Fruit fly (Drosophila melanogaster): Measurements from ENCODE around the gene phu.

phu gene

DNA sequence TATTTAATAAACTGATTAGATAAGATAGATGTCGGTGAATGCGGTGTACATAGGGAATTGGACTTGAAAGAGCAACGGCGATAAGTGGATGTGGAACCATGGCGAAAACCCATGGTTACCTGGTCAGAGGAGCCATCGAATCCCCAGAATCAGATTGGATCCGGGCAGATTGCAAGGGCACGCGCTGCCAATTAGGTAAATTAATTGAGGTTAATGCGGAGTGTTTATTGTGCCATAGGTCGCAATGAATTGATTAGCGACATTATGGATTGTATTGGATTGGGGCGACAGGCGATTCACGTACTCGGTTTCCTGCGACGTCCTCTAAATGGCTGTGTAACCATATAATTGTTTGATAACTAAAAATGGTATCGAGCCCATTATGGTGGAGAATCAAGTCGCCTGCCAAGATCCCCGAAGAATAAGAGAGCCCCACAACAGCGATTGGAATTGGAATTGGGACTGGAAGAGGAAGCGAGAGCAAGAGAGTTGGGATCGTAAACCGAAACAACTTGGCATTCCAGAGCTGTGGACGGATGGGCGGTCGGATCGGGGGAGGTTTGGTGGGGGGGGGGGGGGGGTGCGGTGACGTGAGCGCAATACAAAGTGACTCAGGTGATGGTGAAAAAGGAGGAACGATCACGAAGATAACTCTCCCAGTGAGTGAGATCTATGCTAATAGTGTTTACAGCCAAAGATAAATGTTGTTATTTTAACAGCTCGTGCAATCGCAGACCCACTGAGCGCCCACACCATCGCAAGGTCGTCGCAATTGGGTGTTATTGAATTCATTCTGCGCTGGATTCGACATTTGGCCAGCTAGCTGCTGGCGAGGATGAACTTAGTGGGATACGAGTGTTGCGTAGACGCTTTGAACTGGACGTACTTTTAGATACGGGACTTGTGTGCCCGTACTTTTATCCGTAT is 7.2 kb downstream of the phu start (continued):
- peak; percentile 75 for TF ChIP-seq CG12769 (tag; optimal IDR thresholded peaks at IDR 0.05)
- no peak for TF ChIP-seq wor (GFP tag; IDR thresholded peaks at IDR 0.05)
- no peak for TF ChIP-seq CG11398 (GFP tag; optimal IDR thresholded peaks at IDR 0.05)
- no peak for TF ChIP-seq CG3281 (GFP tag; optimal IDR thresholded peaks at IDR 0.05)
- no peak for TF ChIP-seq CG10462 (GFP tag; optimal IDR thresholded peaks at IDR 0.05)
- no peak for TF ChIP-seq Hmr (GFP tag; optimal IDR thresholded peaks at IDR 0.05)
- TF ChIP-seq NFAT (GFP tag; IDR thresholded peaks at IDR 0.05) = no peak
- no peak for TF ChIP-seq dimm (GFP tag; IDR thresholded peaks at IDR 0.05)
- TF ChIP-seq CG33557 (GFP tag; optimal IDR thresholded peaks at IDR 0.05) = no peak
- no peak for TF ChIP-seq tio (GFP tag; optimal IDR thresholded peaks at IDR 0.05)
- TF ChIP-seq her (GFP tag; optimal IDR thresholded peaks at IDR 0.05) = no peak
- TF ChIP-seq zen (tag; optimal IDR thresholded peaks at IDR 0.05) = no peak
- no peak for TF ChIP-seq CG14860 (GFP tag; IDR thresholded peaks at IDR 0.05; ENCODE audit: partially characterized antibody)
- no peak for TF ChIP-seq Dek (tag; optimal IDR thresholded peaks at IDR 0.05)
- no peak for TF ChIP-seq HmgZ (tag; optimal IDR thresholded peaks at IDR 0.05)
- TF ChIP-seq Meics (GFP tag; optimal IDR thresholded peaks at IDR 0.05) = no peak
- TF ChIP-seq pum (GFP tag; optimal IDR thresholded peaks at IDR 0.05) = no peak
- TF ChIP-seq bbx (GFP tag; IDR thresholded peaks at IDR 0.05; ENCODE audit: partially characterized antibody) = no peak
- TF ChIP-seq en (GFP tag; optimal IDR thresholded peaks at IDR 0.05) = no peak
- no peak for TF ChIP-seq CG4730 (GFP tag; IDR thresholded peaks at IDR 0.05)
- TF ChIP-seq CG14014 (GFP tag; IDR thresholded peaks at IDR 0.05) = no peak
- no peak for TF ChIP-seq Aef1 (GFP tag; IDR thresholded peaks at IDR 0.05)
- no peak for TF ChIP-seq Kr (GFP tag; optimal IDR thresholded peaks at IDR 0.05)
- TF ChIP-seq gfzf (GFP tag; optimal IDR thresholded peaks at IDR 0.05) = no peak
- no peak for TF ChIP-seq vnd (GFP tag; IDR thresholded peaks at IDR 0.05; ENCODE audit: partially characterized antibody)
- TF ChIP-seq sima (GFP tag; optimal IDR thresholded peaks at IDR 0.05) = no peak
- no peak for TF ChIP-seq Mes4 (GFP tag; optimal IDR thresholded peaks at IDR 0.05)
- no peak for TF ChIP-seq CG1832 (GFP tag; optimal IDR thresholded peaks at IDR 0.05)
- TF ChIP-seq Rx (GFP tag; IDR thresholded peaks at IDR 0.05) = no peak
- no peak for TF ChIP-seq Eip74EF (GFP tag; optimal IDR thresholded peaks at IDR 0.05)
- no peak for TF ChIP-seq Hsf (GFP tag; optimal IDR thresholded peaks at IDR 0.05)
- TF ChIP-seq CG4424 (GFP tag; optimal IDR thresholded peaks at IDR 0.05) = no peak
- TF ChIP-seq fru (optimal IDR thresholded peaks at IDR 0.05) = no peak
- no peak for TF ChIP-seq CG6683 (GFP tag; optimal IDR thresholded peaks at IDR 0.05)
- peak; percentile 96 for TF ChIP-seq crol (GFP tag; IDR thresholded peaks at IDR 0.05)
- no peak for TF ChIP-seq CG1603 (tag; optimal IDR thresholded peaks at IDR 0.05)
- no peak for TF ChIP-seq ATbp (GFP tag; optimal IDR thresholded peaks at IDR 0.05)
- TF ChIP-seq Med (GFP tag) = peak; percentile 54
- peak in 1 of 2 experiments; percentile 45 for TF ChIP-seq Trl (optimal IDR thresholded peaks at IDR 0.05)
- no peak for TF ChIP-seq Trl (GFP tag; optimal IDR thresholded peaks at IDR 0.05)
- TF ChIP-seq CG18619 (GFP tag; optimal IDR thresholded peaks at IDR 0.05) = no peak
- TF ChIP-seq Opbp (GFP tag; IDR thresholded peaks at IDR 0.05; ENCODE audit: partially characterized antibody) = no peak
- no peak for TF ChIP-seq CG8765 (GFP tag; IDR thresholded peaks at IDR 0.05)
- no peak for TF ChIP-seq CG6765 (GFP tag; optimal IDR thresholded peaks at IDR 0.05)
- TF ChIP-seq pb (GFP tag; optimal IDR thresholded peaks at IDR 0.05) = no peak
- TF ChIP-seq sd (tag; optimal IDR thresholded peaks at IDR 0.05) = peak; percentile 88
- no peak for TF ChIP-seq Oli (tag; optimal IDR thresholded peaks at IDR 0.05)
- TF ChIP-seq disco-r (GFP tag; optimal IDR thresholded peaks at IDR 0.05) = no peak
- no peak for TF ChIP-seq Antp (GFP tag; optimal IDR thresholded peaks at IDR 0.05)
- TF ChIP-seq exex (tag; optimal IDR thresholded peaks at IDR 0.05) = peak; percentile 63
